Fruit fly (Drosophila melanogaster): ENCODE results near the gene Iris.

Gene Iris

DNA sequence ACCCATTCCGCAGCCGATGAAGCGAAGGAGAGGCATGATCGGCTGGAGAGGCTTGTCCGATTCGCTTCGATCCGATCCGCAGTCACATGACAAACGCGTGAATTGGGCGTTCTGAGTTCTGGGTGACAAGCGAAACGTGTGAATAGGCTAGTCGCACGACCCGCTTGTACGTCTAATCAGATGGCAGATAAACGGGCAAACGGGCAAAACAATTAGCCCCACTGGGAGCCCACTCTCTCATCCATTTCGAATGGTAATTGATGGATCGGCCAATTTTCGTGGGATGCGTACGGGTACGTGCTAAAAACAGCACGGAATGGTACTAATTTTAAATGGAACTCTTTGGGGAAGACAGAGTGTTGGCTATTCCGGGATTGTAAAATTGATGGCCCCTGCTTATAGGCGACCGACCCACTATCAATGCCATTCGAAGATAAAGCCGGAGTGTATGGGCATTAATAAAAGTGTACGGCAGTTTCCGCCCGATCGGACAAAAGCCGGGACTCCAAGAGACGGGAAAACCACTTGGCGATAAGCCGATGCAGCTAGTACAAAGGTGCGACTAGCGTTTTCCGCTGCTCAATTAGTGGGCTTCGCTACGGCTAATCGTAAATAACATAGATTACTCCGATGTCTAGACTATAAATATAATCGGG is 6.3 kb downstream of the Iris start:
- TF ChIP-seq Clk (GFP tag; optimal IDR thresholded peaks at IDR 0.05) (no peak), Mnt (GFP tag; optimal IDR thresholded peaks at IDR 0.05) (no peak), Crg-1 (GFP tag; optimal IDR thresholded peaks at IDR 0.05) (no peak), cic (GFP tag; optimal IDR thresholded peaks at IDR 0.05) (peak; percentile 83), CG12768 (GFP tag; optimal IDR thresholded peaks at IDR 0.05) (peak; percentile 7), CG11617 (GFP tag; optimal IDR thresholded peaks at IDR 0.05) (no peak), tj (GFP tag; optimal IDR thresholded peaks at IDR 0.05) (no peak)

DNA sequence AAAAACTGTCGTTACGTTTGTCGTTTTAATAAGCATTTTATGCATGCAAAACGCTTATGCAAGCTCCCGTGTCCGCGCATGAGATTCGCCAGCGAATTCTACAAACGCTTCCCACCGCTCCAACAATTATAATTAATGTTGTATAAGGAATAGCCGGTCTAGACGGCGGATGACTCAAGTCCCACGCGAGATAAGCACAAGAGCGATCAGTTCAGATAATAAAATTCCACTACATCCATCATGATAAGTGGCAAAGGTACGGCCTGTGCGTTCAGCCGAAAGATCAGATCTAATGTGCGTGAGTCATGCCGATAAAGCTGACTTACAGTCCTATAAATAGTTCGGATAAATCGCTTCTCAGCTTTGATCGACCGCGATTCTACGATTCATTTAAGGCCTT is 7.4 kb downstream of the Iris start:
- no peak for TF ChIP-seq CG33017 (tag; optimal IDR thresholded peaks at IDR 0.05)
- TF ChIP-seq CG7045 (GFP tag; optimal IDR thresholded peaks at IDR 0.05), result no peak
- peak; percentile 9 for TF ChIP-seq Mnt (GFP tag; optimal IDR thresholded peaks at IDR 0.05)
- TF ChIP-seq kay (GFP tag; ENCODE audit: borderline replicate concordance), result peak; percentile 91
- no peak for TF ChIP-seq toe (GFP tag; optimal IDR thresholded peaks at IDR 0.05)
- TF ChIP-seq Crg-1 (GFP tag; optimal IDR thresholded peaks at IDR 0.05), result no peak

DNA sequence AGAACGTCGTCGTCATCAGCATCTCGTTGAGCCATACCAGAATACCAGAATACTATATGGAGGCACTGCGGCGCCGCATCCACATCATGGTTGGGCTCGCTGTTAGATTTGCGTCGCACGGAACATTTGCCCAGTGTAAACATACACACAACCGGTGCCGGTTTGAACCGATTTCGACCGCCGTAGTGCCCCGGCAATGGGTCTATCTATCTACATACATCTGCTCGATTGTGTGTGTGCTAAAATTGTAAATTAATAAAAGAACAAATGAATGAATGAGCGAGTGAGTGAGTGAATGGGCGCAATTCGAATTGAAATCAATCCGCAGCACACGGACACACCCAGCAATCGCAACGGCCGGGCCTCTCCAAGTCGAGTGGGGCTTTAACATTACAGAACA is 8.5 kb downstream of the Iris start:
- TF ChIP-seq cic (GFP tag; optimal IDR thresholded peaks at IDR 0.05), result peak; percentile 100
- peak; percentile 44 for TF ChIP-seq CG33017 (tag; optimal IDR thresholded peaks at IDR 0.05)
- TF ChIP-seq Crg-1 (GFP tag; optimal IDR thresholded peaks at IDR 0.05), result no peak
- peak; percentile 59 for TF ChIP-seq kay (GFP tag; ENCODE audit: borderline replicate concordance)

DNA sequence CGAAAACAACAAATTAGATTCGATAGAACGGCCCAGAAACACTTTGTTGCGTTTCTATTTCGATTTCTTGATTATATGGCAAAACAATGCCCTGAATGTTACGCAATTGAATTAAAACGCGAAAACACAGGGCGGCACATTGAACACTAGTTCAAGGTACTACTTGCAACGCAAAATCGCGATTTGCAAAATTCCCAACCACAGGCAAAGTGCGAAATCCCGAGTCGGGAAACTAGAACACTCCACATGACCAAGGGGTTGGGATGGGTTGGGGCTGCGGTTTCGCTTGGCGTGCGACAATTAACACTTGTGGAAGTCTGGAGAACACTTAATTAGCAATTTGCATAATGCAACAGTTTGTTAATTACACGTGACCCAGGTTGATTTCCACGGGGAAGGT is 9.6 kb downstream of the Iris start:
- TF ChIP-seq pad (GFP tag; optimal IDR thresholded peaks at IDR 0.05), result no peak
- no peak for TF ChIP-seq cic (GFP tag; optimal IDR thresholded peaks at IDR 0.05)
- no peak for TF ChIP-seq CG11617 (GFP tag; optimal IDR thresholded peaks at IDR 0.05)
- no peak for TF ChIP-seq CG7101 (tag; optimal IDR thresholded peaks at IDR 0.05)
- no peak for TF ChIP-seq CG1620 (GFP tag; optimal IDR thresholded peaks at IDR 0.05)
- no peak for TF ChIP-seq kay (GFP tag; ENCODE audit: borderline replicate concordance)
- no peak for TF ChIP-seq toe (GFP tag; optimal IDR thresholded peaks at IDR 0.05)
- TF ChIP-seq CG33017 (tag; optimal IDR thresholded peaks at IDR 0.05), result peak; percentile 41
- peak; percentile 92 for TF ChIP-seq CG12768 (GFP tag; optimal IDR thresholded peaks at IDR 0.05)
- no peak for TF ChIP-seq cnc (optimal IDR thresholded peaks at IDR 0.05)
- TF ChIP-seq tj (GFP tag; optimal IDR thresholded peaks at IDR 0.05), result peak; percentile 36
- TF ChIP-seq ovo (GFP tag; optimal IDR thresholded peaks at IDR 0.05), result no peak
- TF ChIP-seq CG7045 (GFP tag; optimal IDR thresholded peaks at IDR 0.05), result peak; percentile 17
- TF ChIP-seq Mnt (GFP tag; optimal IDR thresholded peaks at IDR 0.05), result no peak
- TF ChIP-seq Clk (GFP tag; optimal IDR thresholded peaks at IDR 0.05), result peak; percentile 34
- TF ChIP-seq CG5204 (GFP tag; optimal IDR thresholded peaks at IDR 0.05), result no peak
- no peak for TF ChIP-seq Hr96 (GFP tag; optimal IDR thresholded peaks at IDR 0.05)
- no peak for TF ChIP-seq bab1 (GFP tag; optimal IDR thresholded peaks at IDR 0.05)
- TF ChIP-seq CG14711 (tag; optimal IDR thresholded peaks at IDR 0.05), result no peak
- no peak for TF ChIP-seq Crg-1 (GFP tag; optimal IDR thresholded peaks at IDR 0.05)

DNA sequence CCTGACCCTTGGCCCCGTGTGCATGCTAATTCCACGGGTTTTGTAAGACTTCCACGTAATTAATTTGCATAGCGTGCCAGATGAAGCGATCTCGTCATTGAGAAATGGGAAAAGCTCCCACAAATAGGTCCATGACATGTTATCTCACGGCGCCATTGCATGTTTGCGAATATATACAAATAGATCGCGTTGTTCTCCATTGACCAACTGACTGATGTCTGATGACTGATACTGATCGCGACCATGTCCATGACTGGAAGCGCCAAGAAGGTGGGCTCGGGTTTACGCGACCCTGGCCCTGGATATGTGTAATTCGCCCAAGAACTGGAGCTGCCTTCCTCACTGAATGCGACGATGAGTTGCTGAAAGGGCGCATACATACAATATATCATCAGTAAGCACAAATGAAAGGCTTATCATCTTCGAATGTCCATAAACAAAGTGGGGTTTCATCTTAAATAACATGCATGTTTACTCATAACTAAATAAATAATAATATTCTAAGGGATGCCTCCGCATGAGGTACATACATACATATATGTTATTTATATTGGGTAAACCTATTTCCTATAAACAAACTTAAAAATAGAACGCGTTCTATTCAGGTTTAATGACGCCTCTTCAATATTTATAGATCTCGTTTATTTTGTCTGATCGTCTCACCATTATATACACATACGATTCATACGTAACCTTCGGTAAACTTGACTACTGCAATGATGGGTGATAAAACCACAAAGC is 10.7 kb downstream of the Iris start:
- TF ChIP-seq CG7101 (tag; optimal IDR thresholded peaks at IDR 0.05) (peak; percentile 76), ovo (GFP tag; optimal IDR thresholded peaks at IDR 0.05) (peak; percentile 67), bab1 (GFP tag; optimal IDR thresholded peaks at IDR 0.05) (no peak), CG5204 (GFP tag; optimal IDR thresholded peaks at IDR 0.05) (no peak), CG11617 (GFP tag; optimal IDR thresholded peaks at IDR 0.05) (no peak), Hr96 (GFP tag; optimal IDR thresholded peaks at IDR 0.05) (no peak), CG7045 (GFP tag; optimal IDR thresholded peaks at IDR 0.05) (peak; percentile 64), CG1620 (GFP tag; optimal IDR thresholded peaks at IDR 0.05) (no peak), toe (GFP tag; optimal IDR thresholded peaks at IDR 0.05) (peak; percentile 6), Mnt (GFP tag; optimal IDR thresholded peaks at IDR 0.05) (no peak), CG12768 (GFP tag; optimal IDR thresholded peaks at IDR 0.05) (no peak), pad (GFP tag; optimal IDR thresholded peaks at IDR 0.05) (peak; percentile 36), CG14711 (tag; optimal IDR thresholded peaks at IDR 0.05) (peak; percentile 30), Clk (GFP tag; optimal IDR thresholded peaks at IDR 0.05) (no peak), cic (GFP tag; optimal IDR thresholded peaks at IDR 0.05) (peak; percentile 70), tj (GFP tag; optimal IDR thresholded peaks at IDR 0.05) (no peak), CG33017 (tag; optimal IDR thresholded peaks at IDR 0.05) (peak; percentile 30), kay (GFP tag; ENCODE audit: borderline replicate concordance) (no peak), Crg-1 (GFP tag; optimal IDR thresholded peaks at IDR 0.05) (no peak), cnc (optimal IDR thresholded peaks at IDR 0.05) (no peak)

DNA sequence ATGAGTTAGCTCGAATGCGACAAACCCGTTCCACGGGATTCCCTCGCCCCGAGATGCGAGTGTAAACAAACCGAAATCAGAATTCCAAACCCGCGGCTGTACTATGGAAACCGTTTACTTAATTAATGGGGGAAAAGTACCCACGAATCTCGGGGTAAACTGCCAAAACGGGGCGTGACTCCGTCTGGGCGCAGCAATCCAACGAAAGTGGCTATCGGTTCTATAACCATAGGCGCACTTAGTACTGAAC is 11.3 kb downstream of the Iris start:
- TF ChIP-seq CG5204 (GFP tag; optimal IDR thresholded peaks at IDR 0.05), result no peak
- peak; percentile 45 for TF ChIP-seq ovo (GFP tag; optimal IDR thresholded peaks at IDR 0.05)

Data from whole organism, adult.